Fruit fly (Drosophila melanogaster) whole organism, embryonic: ENCODE data around the gene CG13631.

Experiments
- ATbp ChIP-seq: fragments of 200-800 bp; sonication (Bioruptor generic); optimal IDR thresholded peaks from 2 replicates; lab custom pipeline; 2017; ENCODE audit warnings: missing biosample characterization, mild to moderate bottlenecking, missing genetic modification characterization, missing genetic modification reagents
- Adf1 ChIP-seq: fragments of 200-800 bp; sonication (Bioruptor generic); IDR thresholded peaks from 2 replicates; pipeline ENCODE4 v1.3.6; 2022; ENCODE audit warnings: missing biosample characterization, missing genetic modification characterization
- BtbVII ChIP-seq: fragments of 200-800 bp; sonication (Bioruptor generic); optimal IDR thresholded peaks from 3 replicates; lab custom pipeline; 2017; ENCODE audit warnings: missing biosample characterization, mild to moderate bottlenecking, missing genetic modification characterization
- CG10147 ChIP-seq: fragments of 200-800 bp; sonication (Bioruptor generic); optimal IDR thresholded peaks from 2 replicates; lab custom pipeline; 2019; ENCODE audit warnings: missing biosample characterization, mild to moderate bottlenecking, missing genetic modification characterization, moderate library complexity
- CG10209 ChIP-seq: fragments of 200-800 bp; sonication (Bioruptor generic); optimal IDR thresholded peaks from 3 replicates; lab custom pipeline; 2017; ENCODE audit warnings: missing biosample characterization, mild to moderate bottlenecking, missing genetic modification characterization, missing genetic modification reagents
- CG10267 ChIP-seq: fragments of 200-800 bp; sonication (Bioruptor generic); optimal IDR thresholded peaks from 2 replicates; lab custom pipeline; 2018; ENCODE audit warnings: missing biosample characterization, mild to moderate bottlenecking, missing genetic modification characterization, moderate library complexity
- CG10366 ChIP-seq: fragments of 200-800 bp; sonication (Bioruptor generic); IDR thresholded peaks from 2 replicates; pipeline ENCODE4 v1.3.6; 2022; ENCODE audit warnings: missing biosample characterization, missing genetic modification characterization
- CG10979 ChIP-seq: fragments of 200-800 bp; sonication (Bioruptor generic); optimal IDR thresholded peaks from 2 replicates; lab custom pipeline; 2018; ENCODE audit warnings: missing biosample characterization, mild to moderate bottlenecking, missing genetic modification characterization, moderate library complexity
- CG12104 ChIP-seq: fragments of 200-800 bp; sonication (Bioruptor generic); optimal IDR thresholded peaks from 3 replicates; lab custom pipeline; 2016; ENCODE audit warnings: missing biosample characterization, missing genetic modification characterization
- CG1233 ChIP-seq: fragments of 200-800 bp; sonication (Bioruptor generic); optimal IDR thresholded peaks from 4 replicates; lab custom pipeline; 2018; ENCODE audit warnings: missing biosample characterization, mild to moderate bottlenecking, missing genetic modification characterization
- CG13123 ChIP-seq: fragments of 200-800 bp; sonication (Bioruptor generic); optimal IDR thresholded peaks from 2 replicates; lab custom pipeline; 2016; ENCODE audit warnings: missing biosample characterization, missing genetic modification characterization
- CG16815 ChIP-seq: fragments of 200-800 bp; sonication (Bioruptor generic); optimal IDR thresholded peaks from 3 replicates; lab custom pipeline; 2017; ENCODE audit warnings: missing biosample characterization, mild to moderate bottlenecking, missing genetic modification characterization
- CG18476 ChIP-seq: fragments of 200-800 bp; sonication (Bioruptor generic); optimal IDR thresholded peaks from 2 replicates; lab custom pipeline; 2016; ENCODE audit warnings: missing biosample characterization, mild to moderate bottlenecking, missing genetic modification characterization
- CG2202 ChIP-seq: fragments of 200-800 bp; sonication (Bioruptor generic); optimal IDR thresholded peaks from 2 replicates; lab custom pipeline; 2018; ENCODE audit warnings: missing biosample characterization, mild to moderate bottlenecking, missing genetic modification characterization
- CG3065 ChIP-seq: fragments of 200-800 bp; sonication (Bioruptor generic); optimal IDR thresholded peaks from 2 replicates; lab custom pipeline; 2016; ENCODE audit warnings: missing biosample characterization, missing genetic modification characterization
- CG3163 ChIP-seq: fragments of 200-800 bp; sonication (Bioruptor generic); optimal IDR thresholded peaks from 3 replicates; lab custom pipeline; 2016; ENCODE audit warnings: missing biosample characterization, missing genetic modification characterization
- CG4360 ChIP-seq: fragments of 200-800 bp; sonication (Bioruptor generic); IDR thresholded peaks from 2 replicates; pipeline ENCODE4 v1.3.6; 2022; ENCODE audit warnings: missing biosample characterization, missing genetic modification characterization
- CG43689 ChIP-seq: fragments of 200-800 bp; sonication (Bioruptor generic); IDR thresholded peaks from 2 replicates; pipeline ENCODE4 v1.3.6; 2022; ENCODE audit warnings: missing biosample characterization, missing genetic modification characterization
- CG4404 ChIP-seq: fragments of 200-800 bp; sonication (Bioruptor generic); IDR thresholded peaks from 2 replicates; pipeline ENCODE4 v1.3.6; 2022; ENCODE audit warnings: missing biosample characterization, missing genetic modification characterization
- CG7839 ChIP-seq: fragments of 200-800 bp; sonication (Bioruptor generic); optimal IDR thresholded peaks from 3 replicates; lab custom pipeline; 2018; ENCODE audit warnings: missing biosample characterization, mild to moderate bottlenecking, missing genetic modification characterization, moderate library complexity
- CG8359 ChIP-seq: fragments of 200-800 bp; sonication (Bioruptor generic); optimal IDR thresholded peaks from 2 replicates; lab custom pipeline; 2017; ENCODE audit warnings: missing biosample characterization, mild to moderate bottlenecking, missing genetic modification characterization, borderline replicate concordance
- CG9215 ChIP-seq: fragments of 200-800 bp; sonication (Bioruptor generic); IDR thresholded peaks from 2 replicates; pipeline ENCODE4 v1.3.6; 2022; ENCODE audit warnings: missing biosample characterization, missing genetic modification characterization
- CG9727 ChIP-seq: fragments of 200-800 bp; sonication (Bioruptor generic); optimal IDR thresholded peaks from 3 replicates; lab custom pipeline; 2017; ENCODE audit warnings: missing biosample characterization, mild to moderate bottlenecking, missing genetic modification characterization
- CG9817 ChIP-seq: fragments of 200-800 bp; sonication (Bioruptor generic); optimal IDR thresholded peaks from 2 replicates; lab custom pipeline; 2018; ENCODE audit warnings: missing biosample characterization, mild to moderate bottlenecking, missing genetic modification characterization, moderate library complexity
- CHES-1-like ChIP-seq: fragments of 200-800 bp; sonication (Bioruptor generic); optimal IDR thresholded peaks from 2 replicates; lab custom pipeline; 2016; ENCODE audit warnings: missing biosample characterization, missing genetic modification characterization
- Dfd ChIP-seq, 2 experiments: fragments of >200 bp; optimal IDR thresholded peaks; 2 replicates each; lab custom pipeline; 2017; ENCODE audit warnings: missing biosample characterization in 2 of 2, missing genetic modification characterization in 2 of 2
- Ets65A ChIP-seq: fragments of 200-800 bp; sonication (Bioruptor generic); peaks from one replicate; lab custom pipeline; 2016; ENCODE audit warnings: missing biosample characterization, missing genetic modification characterization
- H2.0 ChIP-seq: fragments of 200-800 bp; sonication (Bioruptor generic); IDR thresholded peaks from 2 replicates; pipeline ENCODE4 v1.3.6; 2022; ENCODE audit warnings: missing biosample characterization, missing genetic modification characterization
- Hr51 ChIP-seq, 2 experiments: fragments of 200-800 bp; sonication (Bioruptor generic); optimal IDR thresholded peaks; 2 replicates in 1 of 2; 3 replicates in 1 of 2; lab custom pipeline; 2016 to 2018; ENCODE audit warnings: missing biosample characterization in 2 of 2, missing genetic modification characterization in 2 of 2, mild to moderate bottlenecking in 1 of 2, moderate library complexity in 1 of 2
- Myb ChIP-seq: fragments of 200-800 bp; sonication (Bioruptor generic); optimal IDR thresholded peaks from 2 replicates; lab custom pipeline; 2016; ENCODE audit warnings: missing biosample characterization, missing genetic modification characterization
- Sry-δ ChIP-seq: fragments of 200-800 bp; sonication (Bioruptor generic); optimal IDR thresholded peaks from 2 replicates; lab custom pipeline; 2016; ENCODE audit warnings: missing biosample characterization, missing genetic modification characterization
- ab ChIP-seq: fragments of 200-800 bp; sonication (Bioruptor generic); optimal IDR thresholded peaks from 2 replicates; lab custom pipeline; 2016; ENCODE audit warnings: missing biosample characterization, missing genetic modification characterization
- br ChIP-seq: fragments of >200 bp; optimal IDR thresholded peaks from 2 replicates; lab custom pipeline; 2017
- bsh ChIP-seq, 2 experiments: fragments of 200-800 bp; sonication (Bioruptor generic); optimal IDR thresholded peaks; 2 replicates each; lab custom pipeline; 2017 to 2018; ENCODE audit warnings: mild to moderate bottlenecking in 2 of 2, missing biosample characterization in 2 of 2, missing genetic modification characterization in 2 of 2, moderate library complexity in 1 of 2
- chinmo ChIP-seq: fragments of 200-800 bp; sonication (Bioruptor generic); IDR thresholded peaks from 4 replicates; pipeline ENCODE4 v1.3.6; 2022; ENCODE audit warnings: missing biosample characterization, missing genetic modification characterization; ENCODE audit not compliant: partially characterized antibody
- cwo ChIP-seq: fragments of 200-800 bp; sonication (Bioruptor generic); optimal IDR thresholded peaks from 3 replicates; lab custom pipeline; 2017; ENCODE audit warnings: missing biosample characterization, missing genetic modification characterization, mild to moderate bottlenecking, moderate library complexity, missing genetic modification reagents
- dati ChIP-seq: fragments of 200-800 bp; sonication (Bioruptor generic); IDR thresholded peaks from 2 replicates; pipeline ENCODE4 v1.3.6; 2022; ENCODE audit warnings: missing biosample characterization, missing genetic modification characterization
- kay ChIP-seq: fragments of 200-800 bp; sonication (Bioruptor generic); optimal IDR thresholded peaks from 2 replicates; lab custom pipeline; 2016; ENCODE audit warnings: missing biosample characterization, missing genetic modification characterization
- kni ChIP-seq: fragments of 200-800 bp; sonication (Bioruptor generic); optimal IDR thresholded peaks from 3 replicates; lab custom pipeline; 2017; ENCODE audit warnings: mild to moderate bottlenecking, missing biosample characterization, missing genetic modification reagents, missing genetic modification characterization
- lov ChIP-seq, 2 experiments: fragments of 200-800 bp in 1 of 2; fragments of >200 bp in 1 of 2; sonication (Bioruptor generic) in 1 of 2; IDR thresholded peaks in 1 of 2; optimal IDR thresholded peaks in 1 of 2; 2 replicates in 1 of 2; 3 replicates in 1 of 2; pipeline versions ENCODE4 v1.3.6 to Lab custom; 2017 to 2022; ENCODE audit warnings: missing biosample characterization in 1 of 2, missing genetic modification characterization in 1 of 2
- mam ChIP-seq: fragments of 200-800 bp; sonication (Bioruptor generic); optimal IDR thresholded peaks from 3 replicates; lab custom pipeline; 2016; ENCODE audit warnings: missing biosample characterization, missing genetic modification characterization
- pzg ChIP-seq: fragments of 200-800 bp; sonication (Bioruptor generic); optimal IDR thresholded peaks from 3 replicates; lab custom pipeline; 2018; ENCODE audit warnings: missing biosample characterization, mild to moderate bottlenecking, missing genetic modification characterization, moderate library complexity
- salm ChIP-seq: fragments of 200-800 bp; sonication (Bioruptor generic); optimal IDR thresholded peaks from 2 replicates; lab custom pipeline; 2018; ENCODE audit warnings: missing biosample characterization, mild to moderate bottlenecking, missing genetic modification characterization
- sug ChIP-seq: fragments of 200-800 bp; optimal IDR thresholded peaks from 2 replicates; lab custom pipeline; 2019; ENCODE audit warnings: missing biosample characterization, mild to moderate bottlenecking, missing genetic modification characterization, moderate library complexity
- yki ChIP-seq: fragments of >200 bp; optimal IDR thresholded peaks from 3 replicates; lab custom pipeline; 2018
- zen2 ChIP-seq: fragments of 200-800 bp; sonication (Bioruptor generic); IDR thresholded peaks from 3 replicates; pipeline ENCODE4 v1.3.6; 2022; ENCODE audit warnings: missing biosample characterization, missing genetic modification characterization; ENCODE audit not compliant: partially characterized antibody
- zfh1 ChIP-seq: fragments of 200-800 bp; sonication (Bioruptor generic); IDR thresholded peaks from 3 replicates; pipeline ENCODE4 v1.3.6; 2022; ENCODE audit warnings: missing biosample characterization, missing genetic modification characterization

The CG13631 gene

DNA sequence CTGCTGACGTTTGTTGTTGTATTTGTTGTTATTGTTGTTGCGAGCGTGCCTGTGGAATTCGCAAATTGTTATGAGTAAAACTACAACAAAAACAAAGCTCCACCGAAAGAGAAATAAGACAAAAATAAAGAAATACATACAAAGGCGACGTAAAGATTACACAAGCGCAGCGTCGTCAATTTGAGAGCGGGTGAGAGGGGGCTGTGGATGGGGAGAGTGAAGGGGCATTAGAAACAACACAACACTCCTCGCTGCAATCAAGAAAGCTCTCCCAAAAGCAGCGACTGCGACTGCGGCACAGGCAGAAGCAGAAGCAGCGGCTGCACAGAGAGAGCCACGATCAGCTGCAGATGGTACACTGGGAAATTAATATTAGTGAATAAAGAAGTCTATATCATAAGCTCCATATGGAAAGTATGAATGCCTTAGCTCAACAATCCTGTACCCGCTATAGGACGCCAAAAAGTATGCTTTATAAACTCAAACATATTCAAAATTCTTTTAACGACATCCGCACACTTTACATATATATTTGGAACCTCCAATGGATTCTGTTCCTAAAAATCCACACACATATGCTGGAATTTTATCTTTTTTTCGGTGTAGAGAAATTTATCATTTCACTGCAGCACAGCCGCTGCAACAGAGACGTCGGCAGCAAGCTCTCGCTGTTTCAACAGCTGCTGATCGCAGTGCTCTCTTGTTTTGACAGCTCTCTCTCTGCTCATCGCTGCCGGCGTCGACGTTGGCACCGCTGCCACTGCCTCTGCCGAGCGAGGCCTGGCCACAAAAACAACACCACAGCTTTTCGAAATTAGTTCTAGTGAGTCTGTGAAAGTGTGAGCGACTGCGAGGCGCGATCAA lies at the start of gene CG13631 (continued):
- TF ChIP-seq H2.0 (GFP tag; lab: Robert Waterston, UW) (peak; percentile 77), Ets65A (GFP tag; lab: Kevin White, UChicago) (peak; percentile 99), CG4404 (GFP tag; lab: Robert Waterston, UW) (peak; percentile 72), kni (peak; percentile 86), chinmo (GFP tag; lab: Robert Waterston, UW) (0 out of 4 replicates have a peak, but pooled peaks have one; percentile 47), zfh1 (GFP tag; lab: Robert Waterston, UW) (peak; percentile 96), CG4360 (GFP tag; lab: Robert Waterston, UW) (peak; percentile 55), kay (GFP tag; lab: Kevin White, UChicago) (peak; percentile 88), CG10209 (GFP tag; lab: Kevin White, UChicago) (peak; percentile 93), CG8359 (GFP tag; lab: Kevin White, UChicago) (peak; percentile 91), CG1233 (GFP tag; lab: Kevin White, UChicago) (peak; percentile 90), CG43689 (GFP tag; lab: Robert Waterston, UW) (0 out of 2 replicates have a peak, but pooled peaks have one; percentile 32), Myb (peak; percentile 73), CG12104 (GFP tag; lab: Kevin White, UChicago) (peak; percentile 90), sug (tag; lab: Kevin White, UChicago) (peak; percentile 71), CG10147 (peak; percentile 72), Hr51 (GFP tag; optimal IDR thresholded peaks at IDR 0.05; lab: Kevin White, UChicago) (peak; percentile 46 to 95), Adf1 (GFP tag; lab: Robert Waterston, UW) (peak; percentile 87), ATbp (peak; percentile 97), salm (peak; percentile 90), pzg (GFP tag; lab: Kevin White, UChicago) (no peak), BtbVII (peak; percentile 83), br (lab: Kevin White, UChicago) (no peak), zen2 (no peak), CG9817 (tag; lab: Kevin White, UChicago) (peak; percentile 86), CG10267 (peak; percentile 90), ab (GFP tag; lab: Kevin White, UChicago) (peak; percentile 87), CG13123 (peak; percentile 88), CG3163 (GFP tag; lab: Kevin White, UChicago) (peak; percentile 52), yki (lab: Kevin White, UChicago) (no peak), CG2202 (peak; percentile 94), CHES-1-like (GFP tag; lab: Kevin White, UChicago) (peak; percentile 84), CG16815 (GFP tag; lab: Kevin White, UChicago) (peak; percentile 81), dati (GFP tag; lab: Robert Waterston, UW) (peak; percentile 74), bsh (GFP tag; optimal IDR thresholded peaks at IDR 0.05; lab: Kevin White, UChicago) (peak; percentile 91 to 98), CG9727 (GFP tag; lab: Kevin White, UChicago) (peak; percentile 82), CG18476 (peak; percentile 90), CG9215 (peak; percentile 71), CG10979 (tag; lab: Kevin White, UChicago) (peak; percentile 98), Dfd (GFP tag; optimal IDR thresholded peaks at IDR 0.05; lab: Kevin White, UChicago) (no peak), CG3065 (GFP tag; lab: Kevin White, UChicago) (peak; percentile 83), lov (optimal IDR thresholded peaks at IDR 0.05; lab: Kevin White, UChicago) (no peak), lov (GFP tag; IDR thresholded peaks at IDR 0.05; lab: Robert Waterston, UW) (peak; percentile 87), mam (GFP tag; lab: Kevin White, UChicago) (peak; percentile 85), CG7839 (tag; lab: Kevin White, UChicago) (peak; percentile 95), cwo (GFP tag; lab: Kevin White, UChicago) (peak; percentile 73), CG10366 (GFP tag; lab: Robert Waterston, UW) (peak; percentile 92), Sry-δ (GFP tag; lab: Kevin White, UChicago) (peak; percentile 58)
